Worm (Caenorhabditis elegans) whole organism, L3 larva: ENCODE results near the gene Y113G7A.12.
A peak's percentile ranks its signal among the peaks of the same experiment; 100 is the strongest.

Source experiments
- ZK546.5 ChIP-seq: sonication (generic microtip); optimal IDR thresholded peaks from 2 replicates; lab custom pipeline; 2017; ENCODE audit warnings: missing biosample characterization, missing genetic modification characterization
- aly-2 ChIP-seq: fragments of 150-350 bp; optimal IDR thresholded peaks from 2 replicates; lab custom pipeline; 2014; ENCODE audit warnings: missing biosample characterization, missing genetic modification characterization
- ama-1 ChIP-seq: fragments of 150-350 bp; optimal IDR thresholded peaks from 2 replicates; lab custom pipeline; 2018
- ceh-16 ChIP-seq: sonication (generic microtip); optimal IDR thresholded peaks from 2 replicates; lab custom pipeline; 2017; ENCODE audit warnings: missing biosample characterization, missing genetic modification characterization
- ceh-28 ChIP-seq: fragments of 150-350 bp; optimal IDR thresholded peaks from 2 replicates; lab custom pipeline; 2014; ENCODE audit warnings: missing biosample characterization, missing genetic modification reagents, missing genetic modification characterization
- ceh-82 ChIP-seq: fragments of 150-350 bp; optimal IDR thresholded peaks from 2 replicates; lab custom pipeline; 2014; ENCODE audit warnings: missing biosample characterization, missing genetic modification characterization
- ceh-9 ChIP-seq: sonication (generic microtip); optimal IDR thresholded peaks from 2 replicates; lab custom pipeline; 2018; ENCODE audit warnings: missing biosample characterization, missing genetic modification characterization
- daf-12 ChIP-seq: fragments of 150-350 bp; optimal IDR thresholded peaks from 2 replicates; lab custom pipeline; 2014; ENCODE audit warnings: missing biosample characterization, missing genetic modification reagents, missing genetic modification characterization
- egl-27 ChIP-seq: sonication (generic microtip); optimal IDR thresholded peaks from 4 replicates; lab custom pipeline; 2017; ENCODE audit warnings: missing biosample characterization, missing genetic modification reagents, missing genetic modification characterization
- egl-5 ChIP-seq: fragments of 150-350 bp; optimal IDR thresholded peaks from 2 replicates; lab custom pipeline; 2017; ENCODE audit warnings: missing biosample characterization, missing genetic modification reagents, missing genetic modification characterization, inconsistent platforms
- elt-1 ChIP-seq: fragments of 150-350 bp; optimal IDR thresholded peaks from 2 replicates; lab custom pipeline; 2014; ENCODE audit warnings: missing biosample characterization, missing genetic modification characterization
- elt-2 ChIP-seq: sonication (generic microtip); optimal IDR thresholded peaks from 2 replicates; lab custom pipeline; 2016; ENCODE audit warnings: missing genetic modification reagents, mild to moderate bottlenecking, missing genetic modification characterization, missing compliant biosample characterization
- elt-3 ChIP-seq, 3 experiments: fragments of 150-350 bp in 1 of 3; sonication (generic microtip) in 2 of 3; optimal IDR thresholded peaks; 2 replicates in 2 of 3; 4 replicates in 1 of 3; lab custom pipeline; 2014 to 2017; ENCODE audit warnings: missing biosample characterization in 3 of 3, missing genetic modification characterization in 3 of 3
- fkh-10 ChIP-seq: sonication (generic microtip); optimal IDR thresholded peaks from 2 replicates; lab custom pipeline; 2017; ENCODE audit warnings: missing biosample characterization, missing genetic modification reagents, missing genetic modification characterization
- fos-1 ChIP-seq: fragments of 150-350 bp; optimal IDR thresholded peaks from 2 replicates; lab custom pipeline; 2014; ENCODE audit warnings: missing biosample characterization, missing genetic modification characterization
- hmg-11 ChIP-seq: sonication (generic microtip); optimal IDR thresholded peaks from 2 replicates; lab custom pipeline; 2016; ENCODE audit warnings: missing genetic modification characterization, missing compliant biosample characterization
- jun-1 ChIP-seq: fragments of 150-350 bp; optimal IDR thresholded peaks from 2 replicates; lab custom pipeline; 2014; ENCODE audit warnings: missing biosample characterization, missing genetic modification reagents, missing genetic modification characterization
- lin-15B ChIP-seq: fragments of 150-350 bp; optimal IDR thresholded peaks from 2 replicates; lab custom pipeline; 2014; ENCODE audit warnings: missing biosample characterization, missing genetic modification characterization
- lin-39 ChIP-seq: fragments of 150-350 bp; optimal IDR thresholded peaks from 2 replicates; lab custom pipeline; 2018; ENCODE audit warnings: missing biosample characterization, missing genetic modification reagents, missing genetic modification characterization
- mdl-1 ChIP-seq: fragments of 150-350 bp; optimal IDR thresholded peaks from 2 replicates; lab custom pipeline; 2014; ENCODE audit warnings: missing biosample characterization, missing genetic modification characterization
- mml-1 ChIP-seq: fragments of 150-350 bp; sonication (generic microtip); optimal IDR thresholded peaks from 3 replicates; lab custom pipeline; 2014; ENCODE audit warnings: missing biosample characterization, missing genetic modification characterization
- nfya-1 ChIP-seq: sonication (generic microtip); optimal IDR thresholded peaks from 2 replicates; lab custom pipeline; 2017; ENCODE audit warnings: missing genetic modification characterization, mild to moderate bottlenecking, missing compliant biosample characterization, antibody characterized with exemption, moderate library complexity; ENCODE audit not compliant: insufficient read depth
- nhr-11 ChIP-seq: fragments of 150-350 bp; optimal IDR thresholded peaks from 2 replicates; lab custom pipeline; 2014; ENCODE audit warnings: missing biosample characterization, missing genetic modification characterization
- nhr-12 ChIP-seq: fragments of 150-350 bp; optimal IDR thresholded peaks from 2 replicates; lab custom pipeline; 2014; ENCODE audit warnings: missing biosample characterization, missing genetic modification characterization
- nhr-25 ChIP-seq: sonication (generic microtip); optimal IDR thresholded peaks from 2 replicates; lab custom pipeline; 2017; ENCODE audit warnings: missing biosample characterization, missing genetic modification characterization
- nhr-28 ChIP-seq: fragments of 150-350 bp; optimal IDR thresholded peaks from 2 replicates; lab custom pipeline; 2014; ENCODE audit warnings: missing biosample characterization, missing genetic modification characterization
- nhr-43 ChIP-seq: sonication (generic microtip); optimal IDR thresholded peaks from 2 replicates; lab custom pipeline; 2016; ENCODE audit warnings: mild to moderate bottlenecking, missing genetic modification characterization, missing compliant biosample characterization; ENCODE audit not compliant: poor library complexity, severe bottlenecking
- nhr-67 ChIP-seq: fragments of 150-350 bp; optimal IDR thresholded peaks from 2 replicates; lab custom pipeline; 2014; ENCODE audit warnings: missing biosample characterization, missing genetic modification characterization
- nhr-76 ChIP-seq: fragments of 150-350 bp; sonication (generic microtip); optimal IDR thresholded peaks from 5 replicates; lab custom pipeline; 2014; ENCODE audit warnings: missing biosample characterization, missing genetic modification characterization
- nhr-77 ChIP-seq: fragments of 150-350 bp; optimal IDR thresholded peaks from 2 replicates; lab custom pipeline; 2014; ENCODE audit warnings: missing biosample characterization, missing genetic modification characterization
- pha-4 ChIP-seq: fragments of 150-350 bp; optimal IDR thresholded peaks from 2 replicates; lab custom pipeline; 2014; ENCODE audit warnings: missing biosample characterization, missing genetic modification reagents, missing genetic modification characterization
- sea-2 ChIP-seq: fragments of 150-350 bp; sonication (generic microtip); optimal IDR thresholded peaks from 4 replicates; lab custom pipeline; 2014; ENCODE audit warnings: missing biosample characterization, missing genetic modification reagents, missing genetic modification characterization
- skn-1 ChIP-seq: fragments of 150-350 bp; optimal IDR thresholded peaks from 2 replicates; lab custom pipeline; 2014; ENCODE audit warnings: missing biosample characterization, missing genetic modification characterization
- snpc-4 ChIP-seq: fragments of 150-350 bp; optimal IDR thresholded peaks from 2 replicates; lab custom pipeline; 2014; ENCODE audit warnings: missing biosample characterization, missing genetic modification characterization
- tbx-2 ChIP-seq: sonication (generic microtip); optimal IDR thresholded peaks from 2 replicates; lab custom pipeline; 2016; ENCODE audit warnings: mild to moderate bottlenecking, missing genetic modification characterization, missing compliant biosample characterization
- unc-39 ChIP-seq: sonication (generic microtip); optimal IDR thresholded peaks from 4 replicates; lab custom pipeline; 2017; ENCODE audit warnings: missing biosample characterization, missing genetic modification characterization
- unc-62 ChIP-seq: fragments of 150-350 bp; sonication (generic microtip); optimal IDR thresholded peaks from 4 replicates; lab custom pipeline; 2014; ENCODE audit warnings: missing biosample characterization, missing genetic modification reagents, missing genetic modification characterization
- zag-1 ChIP-seq: fragments of 150-350 bp; optimal IDR thresholded peaks from 2 replicates; lab custom pipeline; 2014; ENCODE audit warnings: missing biosample characterization, missing genetic modification characterization
- ztf-11 ChIP-seq: fragments of 150-350 bp; optimal IDR thresholded peaks from 2 replicates; lab custom pipeline; 2014; ENCODE audit warnings: missing biosample characterization, missing genetic modification characterization
- ztf-4 ChIP-seq: fragments of 150-350 bp; optimal IDR thresholded peaks from 2 replicates; lab custom pipeline; 2014; ENCODE audit warnings: missing biosample characterization, missing genetic modification characterization

Gene Y113G7A.12

DNA sequence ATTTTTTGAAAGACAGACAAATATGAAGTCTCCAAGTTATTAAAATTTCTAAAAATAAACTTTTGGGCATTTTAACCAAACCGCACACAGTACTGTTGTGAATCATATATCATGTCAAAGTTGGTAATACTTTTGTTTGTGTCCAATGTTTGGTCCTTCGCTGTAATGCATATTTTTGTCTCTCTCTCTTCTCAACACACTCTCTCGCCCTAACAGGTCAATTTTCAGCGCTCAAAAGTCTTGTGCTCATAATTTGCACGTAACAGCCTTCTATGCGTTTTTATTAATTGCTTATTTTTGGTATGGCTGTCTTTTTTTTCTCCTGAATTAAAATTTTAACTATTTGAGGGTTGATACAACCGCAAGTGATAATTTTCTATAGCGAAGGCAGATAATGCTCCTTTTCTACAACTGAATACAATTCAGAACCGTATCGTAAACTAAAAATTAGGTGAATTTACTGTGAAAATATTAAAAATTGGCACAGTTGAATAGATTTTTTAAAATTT, 19.4 kb downstream of the Y113G7A.12 start:
- TF ChIP-seq nhr-77 (tag; lab: Kevin White, UChicago) = no peak
- TF ChIP-seq snpc-4 (tag; lab: Kevin White, UChicago) = no peak
- no peak for TF ChIP-seq fos-1 (tag; lab: Kevin White, UChicago)
- no peak for TF ChIP-seq nhr-28
- no peak for TF ChIP-seq mml-1 (tag; lab: Kevin White, UChicago)
- no peak for TF ChIP-seq ztf-11 (tag; lab: Kevin White, UChicago)
- TF ChIP-seq unc-39 (tag; lab: Kevin White, UChicago) = no peak
- no peak for TF ChIP-seq daf-12 (tag; lab: Kevin White, UChicago)
- TF ChIP-seq zag-1 = no peak
- TF ChIP-seq nhr-76 (tag; lab: Kevin White, UChicago) = no peak
- no peak for TF ChIP-seq jun-1
- TF ChIP-seq sea-2 (GFP tag; lab: Kevin White, UChicago) = no peak
- no peak for TF ChIP-seq aly-2 (tag; lab: Kevin White, UChicago)
- no peak for TF ChIP-seq nhr-12
- no peak for TF ChIP-seq nfya-1 (tag; lab: Kevin White, UChicago)
- no peak for TF ChIP-seq fkh-10 (GFP tag; lab: Kevin White, UChicago)
- no peak for TF ChIP-seq nhr-25 (tag; lab: Kevin White, UChicago)
- no peak for TF ChIP-seq nhr-67 (tag; lab: Kevin White, UChicago)

DNA sequence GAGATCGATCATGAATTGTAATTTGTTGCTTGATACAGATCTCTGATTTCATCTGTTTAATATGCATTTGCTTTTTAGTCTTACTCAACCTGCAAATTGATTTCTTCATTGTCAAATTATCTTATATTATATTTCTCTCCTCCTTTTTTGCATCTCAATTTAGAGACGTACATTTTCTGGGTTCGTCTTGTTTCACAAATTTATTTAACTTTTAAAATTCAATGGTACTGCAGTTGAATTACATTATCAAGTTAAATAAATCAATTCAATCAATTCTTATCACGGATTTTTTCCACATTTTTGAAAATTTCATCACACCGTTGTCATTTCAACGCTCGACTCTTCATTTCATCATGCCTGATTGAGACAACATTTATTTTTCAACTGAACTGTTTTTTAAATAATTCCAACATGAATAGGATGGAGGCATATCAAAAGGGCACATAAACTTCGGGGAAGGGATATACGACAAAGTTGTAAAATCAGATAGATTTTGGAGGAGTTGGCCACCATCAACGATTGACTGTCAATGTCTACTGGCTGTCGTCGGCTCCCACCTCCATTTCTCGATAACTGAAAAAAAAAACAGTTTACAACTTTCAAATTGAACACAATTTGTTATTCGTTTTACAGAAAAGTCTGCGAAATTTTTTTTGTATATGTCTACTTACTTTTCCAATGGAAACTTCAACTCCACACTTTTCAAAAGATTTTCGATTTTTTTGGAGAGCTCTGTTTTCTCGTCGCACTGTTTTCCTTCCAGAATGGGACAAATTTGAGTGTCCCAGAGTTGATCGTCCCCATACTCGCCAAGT, 20.1 kb downstream of the Y113G7A.12 start:
- no peak for TF ChIP-seq tbx-2 (tag; lab: Kevin White, UChicago)
- TF ChIP-seq zag-1 = no peak
- TF ChIP-seq unc-62 (GFP tag; lab: Kevin White, UChicago) = no peak
- TF ChIP-seq mdl-1 (tag; lab: Kevin White, UChicago) = no peak
- no peak for TF ChIP-seq nhr-43 (tag; lab: Kevin White, UChicago)
- TF ChIP-seq elt-2 (tag; lab: Kevin White, UChicago) = peak; percentile 65
- no peak for TF ChIP-seq nhr-77 (tag; lab: Kevin White, UChicago)
- no peak for TF ChIP-seq nfya-1 (tag; lab: Kevin White, UChicago)
- TF ChIP-seq lin-39 (tag; lab: Kevin White, UChicago) = no peak
- no peak for TF ChIP-seq fos-1 (tag; lab: Kevin White, UChicago)
- TF ChIP-seq nhr-12 = no peak
- no peak for TF ChIP-seq ztf-4 (tag; lab: Kevin White, UChicago)
- TF ChIP-seq ceh-82 (tag; lab: Kevin White, UChicago) = no peak
- TF ChIP-seq ceh-9 (tag; lab: Kevin White, UChicago) = no peak
- TF ChIP-seq jun-1 = no peak
- TF ChIP-seq elt-1 (tag; lab: Kevin White, UChicago) = no peak
- TF ChIP-seq ama-1 (lab: Kevin White, UChicago) = peak; percentile 77
- TF ChIP-seq lin-15B (tag; lab: Kevin White, UChicago) = no peak
- TF ChIP-seq nhr-67 (tag; lab: Kevin White, UChicago) = no peak
- TF ChIP-seq fkh-10 (GFP tag; lab: Kevin White, UChicago) = no peak
- TF ChIP-seq daf-12 (tag; lab: Kevin White, UChicago) = no peak
- no peak for TF ChIP-seq nhr-28
- no peak for TF ChIP-seq mml-1 (tag; lab: Kevin White, UChicago)
- TF ChIP-seq nhr-76 (tag; lab: Kevin White, UChicago) = no peak
- TF ChIP-seq skn-1 (tag; lab: Kevin White, UChicago) = no peak
- no peak for TF ChIP-seq nhr-11 (tag; lab: Kevin White, UChicago)
- TF ChIP-seq egl-27 (tag; lab: Kevin White, UChicago) = no peak
- no peak for TF ChIP-seq elt-3 (tag; optimal IDR thresholded peaks at IDR 0.05; lab: Kevin White, UChicago)
- peak; percentile 43 for TF ChIP-seq pha-4 (tag; lab: Kevin White, UChicago)
- no peak for TF ChIP-seq ZK546.5 (tag; lab: Kevin White, UChicago)
- no peak for TF ChIP-seq hmg-11
- TF ChIP-seq ceh-28 (tag; lab: Kevin White, UChicago) = peak; percentile 12
- TF ChIP-seq ceh-16 (tag; lab: Kevin White, UChicago) = no peak
- TF ChIP-seq egl-5 (tag; lab: Kevin White, UChicago) = no peak
